Fruit fly (Drosophila melanogaster) whole organism, embryonic: ENCODE results near the gene CG13931.

Experiments used
- BEAF-32 ChIP-seq: fragments of 200-800 bp; sonication (Bioruptor generic); optimal IDR thresholded peaks from 3 replicates; lab custom pipeline; 2017; ENCODE audit warnings: missing biosample characterization, missing genetic modification characterization, mild to moderate bottlenecking, moderate library complexity, missing genetic modification reagents
- Bgb ChIP-seq: fragments of 200-800 bp; sonication (Bioruptor generic); IDR thresholded peaks from 2 replicates; pipeline ENCODE4 v1.3.6; 2022; ENCODE audit warnings: missing biosample characterization, missing genetic modification characterization; ENCODE audit not compliant: partially characterized antibody
- CG10147 ChIP-seq: fragments of 200-800 bp; sonication (Bioruptor generic); optimal IDR thresholded peaks from 2 replicates; lab custom pipeline; 2019; ENCODE audit warnings: missing biosample characterization, mild to moderate bottlenecking, missing genetic modification characterization, moderate library complexity
- CG11560 ChIP-seq: fragments of 200-800 bp; sonication (Bioruptor generic); IDR thresholded peaks from 3 replicates; pipeline ENCODE4 v1.3.6; 2022; ENCODE audit warnings: missing biosample characterization, missing genetic modification characterization
- CG11723 ChIP-seq: fragments of 200-800 bp; sonication (Bioruptor generic); optimal IDR thresholded peaks from 2 replicates; lab custom pipeline; 2017; ENCODE audit warnings: missing biosample characterization, mild to moderate bottlenecking, missing genetic modification characterization
- CG12299 ChIP-seq: fragments of 200-800 bp; sonication (Bioruptor generic); optimal IDR thresholded peaks from 2 replicates; lab custom pipeline; 2018; ENCODE audit warnings: missing biosample characterization, mild to moderate bottlenecking, missing genetic modification characterization
- CG14050 ChIP-seq: fragments of 200-800 bp; sonication (Bioruptor generic); IDR thresholded peaks from 3 replicates; pipeline ENCODE4 v1.3.6; 2022; ENCODE audit warnings: missing biosample characterization, missing genetic modification characterization
- CG15269 ChIP-seq: fragments of 200-800 bp; sonication (Bioruptor generic); optimal IDR thresholded peaks from 2 replicates; lab custom pipeline; 2018; ENCODE audit warnings: missing biosample characterization, mild to moderate bottlenecking, missing genetic modification characterization, moderate library complexity
- CG1529 ChIP-seq: fragments of 200-800 bp; sonication (Bioruptor generic); optimal IDR thresholded peaks from 3 replicates; lab custom pipeline; 2018; ENCODE audit warnings: missing biosample characterization, missing genetic modification characterization
- CG17829 ChIP-seq: fragments of 200-800 bp; optimal IDR thresholded peaks from 2 replicates; lab custom pipeline; 2019; ENCODE audit warnings: missing biosample characterization, mild to moderate bottlenecking, missing genetic modification characterization, moderate library complexity
- CG17912 ChIP-seq: fragments of 200-800 bp; sonication (Bioruptor generic); optimal IDR thresholded peaks from 2 replicates; lab custom pipeline; 2018; ENCODE audit warnings: missing biosample characterization, mild to moderate bottlenecking, missing genetic modification characterization
- CG1832 ChIP-seq: fragments of 200-800 bp; sonication (Bioruptor generic); optimal IDR thresholded peaks from 2 replicates; lab custom pipeline; 2017; ENCODE audit warnings: missing biosample characterization, mild to moderate bottlenecking, missing genetic modification characterization, inconsistent platforms
- CG2116 ChIP-seq: fragments of 200-800 bp; sonication (Bioruptor generic); optimal IDR thresholded peaks from 3 replicates; lab custom pipeline; 2018; ENCODE audit warnings: missing biosample characterization, mild to moderate bottlenecking, missing genetic modification characterization
- CG31388 ChIP-seq: fragments of 200-800 bp; sonication (Bioruptor generic); optimal IDR thresholded peaks from 2 replicates; lab custom pipeline; 2016; ENCODE audit warnings: missing biosample characterization, missing genetic modification characterization
- CG3847 ChIP-seq: fragments of 200-800 bp; sonication (Bioruptor generic); IDR thresholded peaks from 2 replicates; pipeline ENCODE4 v1.3.6; 2022; ENCODE audit warnings: missing biosample characterization, missing genetic modification characterization
- CG4404 ChIP-seq: fragments of 200-800 bp; sonication (Bioruptor generic); IDR thresholded peaks from 2 replicates; pipeline ENCODE4 v1.3.6; 2022; ENCODE audit warnings: missing biosample characterization, missing genetic modification characterization
- CG5245 ChIP-seq: fragments of 200-800 bp; sonication (Bioruptor generic); optimal IDR thresholded peaks from 3 replicates; lab custom pipeline; 2016; ENCODE audit warnings: missing biosample characterization, missing genetic modification characterization
- CG6689 ChIP-seq: fragments of 200-800 bp; sonication (Bioruptor generic); IDR thresholded peaks from 2 replicates; pipeline ENCODE4 v1.3.6; 2022; ENCODE audit warnings: missing biosample characterization, missing genetic modification characterization
- CG7963 ChIP-seq: fragments of 200-800 bp; sonication (Bioruptor generic); IDR thresholded peaks from 3 replicates; pipeline ENCODE4 v1.3.6; 2022; ENCODE audit warnings: missing biosample characterization, missing genetic modification characterization; ENCODE audit not compliant: partially characterized antibody
- CG9817 ChIP-seq: fragments of 200-800 bp; sonication (Bioruptor generic); optimal IDR thresholded peaks from 2 replicates; lab custom pipeline; 2018; ENCODE audit warnings: missing biosample characterization, mild to moderate bottlenecking, missing genetic modification characterization, moderate library complexity
- CG9876 ChIP-seq: fragments of 200-800 bp; sonication (Bioruptor generic); optimal IDR thresholded peaks from 2 replicates; lab custom pipeline; 2016; ENCODE audit warnings: missing biosample characterization, missing genetic modification characterization
- CHES-1-like ChIP-seq: fragments of 200-800 bp; sonication (Bioruptor generic); optimal IDR thresholded peaks from 2 replicates; lab custom pipeline; 2016; ENCODE audit warnings: missing biosample characterization, missing genetic modification characterization
- CrebB ChIP-seq: fragments of 200-800 bp; sonication (Bioruptor generic); optimal IDR thresholded peaks from 3 replicates; lab custom pipeline; 2018; ENCODE audit warnings: missing biosample characterization, mild to moderate bottlenecking, missing genetic modification characterization
- Dfd ChIP-seq, 2 experiments: fragments of >200 bp; optimal IDR thresholded peaks; 2 replicates each; lab custom pipeline; 2017; ENCODE audit warnings: missing biosample characterization in 2 of 2, missing genetic modification characterization in 2 of 2
- Ets65A ChIP-seq: fragments of 200-800 bp; sonication (Bioruptor generic); peaks from one replicate; lab custom pipeline; 2016; ENCODE audit warnings: missing biosample characterization, missing genetic modification characterization
- Ets97D ChIP-seq: fragments of 200-800 bp; sonication (Bioruptor generic); optimal IDR thresholded peaks from 3 replicates; lab custom pipeline; 2016; ENCODE audit warnings: missing biosample characterization, missing genetic modification characterization
- Hr78 ChIP-seq, 2 experiments: fragments of 200-800 bp in 1 of 2; fragments of >200 bp in 1 of 2; sonication (Bioruptor generic) in 1 of 2; optimal IDR thresholded peaks; 2 replicates each; lab custom pipeline; 2017 to 2019; ENCODE audit warnings: missing biosample characterization in 2 of 2, missing genetic modification characterization in 2 of 2, mild to moderate bottlenecking in 1 of 2, moderate library complexity in 1 of 2
- Med ChIP-seq: fragments of 200-800 bp; sonication (Bioruptor generic); peaks from one replicate; lab custom pipeline; 2016; ENCODE audit warnings: missing biosample characterization, missing genetic modification characterization, mild to moderate bottlenecking, inconsistent platforms, moderate library complexity
- PHDP ChIP-seq: fragments of 200-800 bp; sonication (Bioruptor generic); optimal IDR thresholded peaks from 3 replicates; lab custom pipeline; 2018; ENCODE audit warnings: missing biosample characterization, mild to moderate bottlenecking, missing genetic modification characterization, moderate library complexity
- Rx ChIP-seq: fragments of 200-800 bp; sonication (Bioruptor generic); IDR thresholded peaks from 2 replicates; pipeline ENCODE4 v1.3.6; 2022; ENCODE audit warnings: missing biosample characterization, missing genetic modification characterization
- Taf1 ChIP-seq: fragments of 200-800 bp; sonication (Bioruptor generic); IDR thresholded peaks from 2 replicates; pipeline ENCODE4 v1.3.6; 2022; ENCODE audit warnings: missing biosample characterization, missing genetic modification characterization
- bbx ChIP-seq: fragments of 200-800 bp; sonication (Bioruptor generic); IDR thresholded peaks from 2 replicates; pipeline ENCODE4 v1.3.6; 2022; ENCODE audit warnings: missing biosample characterization, missing genetic modification characterization; ENCODE audit not compliant: partially characterized antibody
- chm ChIP-seq: fragments of 200-800 bp; sonication (Bioruptor generic); IDR thresholded peaks from 2 replicates; pipeline ENCODE4 v1.3.6; 2022; ENCODE audit warnings: missing biosample characterization, missing genetic modification characterization
- crc ChIP-seq: fragments of 200-800 bp; sonication (Bioruptor generic); optimal IDR thresholded peaks from 2 replicates; lab custom pipeline; 2016; ENCODE audit warnings: missing biosample characterization, missing genetic modification characterization
- danr ChIP-seq: fragments of 200-800 bp; sonication (Bioruptor generic); IDR thresholded peaks from 2 replicates; pipeline ENCODE4 v1.3.6; 2022; ENCODE audit warnings: missing biosample characterization, missing genetic modification characterization
- dimm ChIP-seq: fragments of 200-800 bp; sonication (Bioruptor generic); IDR thresholded peaks from 2 replicates; pipeline ENCODE4 v1.3.6; 2022; ENCODE audit warnings: missing biosample characterization, missing genetic modification characterization
- hb ChIP-seq: fragments of 200-800 bp; sonication (Bioruptor generic); IDR thresholded peaks from 3 replicates; pipeline ENCODE4 v1.3.6; 2022; ENCODE audit warnings: missing biosample characterization, missing genetic modification characterization; ENCODE audit not compliant: partially characterized antibody
- luna ChIP-seq: fragments of 200-800 bp; sonication (Bioruptor generic); optimal IDR thresholded peaks from 2 replicates; lab custom pipeline; 2016; ENCODE audit warnings: missing biosample characterization, missing genetic modification characterization
- nau ChIP-seq: fragments of 200-800 bp; sonication (Bioruptor generic); optimal IDR thresholded peaks from 3 replicates; lab custom pipeline; 2017; ENCODE audit warnings: missing biosample characterization, mild to moderate bottlenecking, missing genetic modification characterization, missing genetic modification reagents
- nerfin-2 ChIP-seq: fragments of 200-800 bp; sonication (Bioruptor generic); IDR thresholded peaks from 2 replicates; pipeline ENCODE4 v1.3.6; 2022; ENCODE audit warnings: missing biosample characterization, missing genetic modification characterization; ENCODE audit not compliant: partially characterized antibody
- pzg ChIP-seq: fragments of 200-800 bp; sonication (Bioruptor generic); optimal IDR thresholded peaks from 3 replicates; lab custom pipeline; 2018; ENCODE audit warnings: missing biosample characterization, mild to moderate bottlenecking, missing genetic modification characterization, moderate library complexity
- ro ChIP-seq: fragments of 200-800 bp; sonication (Bioruptor generic); IDR thresholded peaks from 2 replicates; pipeline ENCODE4 v1.3.6; 2022; ENCODE audit warnings: missing biosample characterization, missing genetic modification characterization
- row ChIP-seq: fragments of 200-800 bp; sonication (Bioruptor generic); IDR thresholded peaks from 3 replicates; pipeline ENCODE4 v1.3.6; 2022; ENCODE audit warnings: missing biosample characterization, missing genetic modification characterization
- sc ChIP-seq, 3 experiments: fragments of >200 bp in 2 of 3; fragments of 200-800 bp in 1 of 3; sonication (Bioruptor generic) in 1 of 3; optimal IDR thresholded peaks; 2 replicates in 2 of 3; 3 replicates in 1 of 3; lab custom pipeline; 2017; ENCODE audit warnings: mild to moderate bottlenecking in 1 of 3, missing biosample characterization in 1 of 3, missing genetic modification characterization in 1 of 3, missing genetic modification reagents in 1 of 3
- trem ChIP-seq: fragments of 200-800 bp; optimal IDR thresholded peaks from 3 replicates; lab custom pipeline; 2019; ENCODE audit warnings: missing biosample characterization, mild to moderate bottlenecking, missing genetic modification characterization, moderate library complexity

CG13931 gene

dm6 chr3L:1668504-1668903 lies 33.7 kb downstream of the CG13931 start, which contains the start of gene RpL23A (continued):
- TF ChIP-seq CG11723 (GFP tag; lab: Kevin White, UChicago) (peak; percentile 94), CG15269 (tag; lab: Kevin White, UChicago) (peak; percentile 86), CG7963 (GFP tag; lab: Robert Waterston, UW) (0 out of 3 replicates have a peak, but pooled peaks have one; percentile 33), CHES-1-like (GFP tag; lab: Kevin White, UChicago) (peak; percentile 98), CG9876 (peak; percentile 98), CG11560 (tag; lab: Robert Waterston, UW) (peak; percentile 88), CrebB (peak; percentile 93), Rx (GFP tag; lab: Robert Waterston, UW) (peak; percentile 94), hb (no peak), CG9817 (tag; lab: Kevin White, UChicago) (peak; percentile 96), luna (GFP tag; lab: Kevin White, UChicago) (peak; percentile 96), row (GFP tag; lab: Robert Waterston, UW) (peak; percentile 73), Taf1 (GFP tag; lab: Robert Waterston, UW) (peak; percentile 71; the same call in 1 of the 2 replicates), danr (peak; percentile 68), CG6689 (GFP tag; lab: Robert Waterston, UW) (peak; percentile 85), Ets97D (peak; percentile 100), Hr78 (GFP tag; optimal IDR thresholded peaks at IDR 0.05; lab: Kevin White, UChicago) (no peak), CG14050 (GFP tag; lab: Robert Waterston, UW) (peak; percentile 92), CG31388 (GFP tag; lab: Kevin White, UChicago) (peak; percentile 83), CG5245 (GFP tag; lab: Kevin White, UChicago) (peak; percentile 87), CG4404 (GFP tag; lab: Robert Waterston, UW) (peak; percentile 83), PHDP (tag; lab: Kevin White, UChicago) (peak; percentile 92), bbx (GFP tag; lab: Robert Waterston, UW) (peak; percentile 41; the same call in 1 of the 2 replicates), nau (GFP tag; lab: Kevin White, UChicago) (peak; percentile 94), ro (peak; percentile 73), CG12299 (tag; lab: Kevin White, UChicago) (peak; percentile 82), crc (GFP tag; lab: Kevin White, UChicago) (peak; percentile 95)

dm6 chr3L:1667423-1667822 lies 34.8 kb downstream of the CG13931 start:
- TF ChIP-seq Med (GFP tag; lab: Kevin White, UChicago) (peak; percentile 43), Ets65A (GFP tag; lab: Kevin White, UChicago) (peak; percentile 46), CG1529 (GFP tag; lab: Kevin White, UChicago) (no peak)

- TF ChIP-seq chm (GFP tag; lab: Robert Waterston, UW) (0 out of 2 replicates have a peak, but pooled peaks have one; percentile 37), CG1832 (GFP tag; lab: Kevin White, UChicago) (peak; percentile 4), Med (GFP tag; lab: Kevin White, UChicago) (peak; percentile 73), Ets65A (GFP tag; lab: Kevin White, UChicago) (peak; percentile 91), Dfd (GFP tag; optimal IDR thresholded peaks at IDR 0.05; lab: Kevin White, UChicago) (no peak)
- TF ChIP-seq, all 482 proteins: peak for 4
Measured at dm6 chr3L:1665544-1665943, 36.7 kb downstream of the CG13931 start.

- TF ChIP-seq CG17912 (peak; percentile 2), CG17829 (tag; lab: Kevin White, UChicago) (peak; percentile 27), bbx (GFP tag; lab: Robert Waterston, UW) (peak; percentile 32; the same call in 1 of the 2 replicates), CG3847 (GFP tag; lab: Robert Waterston, UW) (0 out of 2 replicates have a peak, but pooled peaks have one; percentile 22), CG2116 (GFP tag; lab: Kevin White, UChicago) (peak; percentile 18), Bgb (GFP tag; lab: Robert Waterston, UW) (peak; percentile 38; the same call in 1 of the 2 replicates), trem (tag; lab: Kevin White, UChicago) (peak; percentile 55), CG10147 (GFP tag; lab: Kevin White, UChicago) (peak; percentile 25), BEAF-32 (GFP tag; lab: Kevin White, UChicago) (peak; percentile 18), pzg (GFP tag; lab: Kevin White, UChicago) (peak; percentile 85), dimm (no peak), sc (optimal IDR thresholded peaks at IDR 0.05; lab: Kevin White, UChicago) (no peak), sc (GFP tag; optimal IDR thresholded peaks at IDR 0.05; lab: Kevin White, UChicago) (no peak), nerfin-2 (GFP tag; lab: Robert Waterston, UW) (no peak)
Measured at dm6 chr3L:1664876-1665275, 37.3 kb downstream of the CG13931 start, which contains the start of the genes Srrm234 and CG7974. Gene Srrm234, minus strand, starts transcription at chr3L:1665064. Gene CG7974, plus strand, starts transcription at chr3L:1665138.
